Worm (Caenorhabditis elegans) whole organism, young adult: ENCODE data around the gene miz-1.

Experiments
- F55B11.4 ChIP-seq: sonication (generic microtip); optimal IDR thresholded peaks from 2 replicates; lab custom pipeline; 2016; ENCODE audit warnings: missing compliant biosample characterization, missing genetic modification characterization, borderline replicate concordance; ENCODE audit not compliant: insufficient read depth
- ama-1 ChIP-seq, 3 experiments: fragments of 150-350 bp in 1 of 3; sonication (generic microtip) in 2 of 3; optimal IDR thresholded peaks; 2 replicates each; lab custom pipeline; 2014 to 2018; ENCODE audit warnings: missing biosample characterization in 2 of 3, missing genetic modification characterization in 2 of 3, missing genetic modification reagents in 2 of 3
- attf-6 ChIP-seq: fragments of 200-800 bp; sonication (Bioruptor generic); IDR thresholded peaks from 2 replicates; pipeline ENCODE4 v1.3.6; 2022; ENCODE audit warnings: missing genetic modification reagents, missing genetic modification characterization, missing compliant biosample characterization
- ets-4 ChIP-seq: fragments of 200-800 bp; sonication (Bioruptor generic); optimal IDR thresholded peaks from 2 replicates; lab custom pipeline; 2018; ENCODE audit warnings: mild to moderate bottlenecking, missing genetic modification characterization, missing compliant biosample characterization
- gei-17 ChIP-seq: fragments of 200-800 bp; sonication (Bioruptor generic); optimal IDR thresholded peaks from 2 replicates; lab custom pipeline; 2018; ENCODE audit warnings: mild to moderate bottlenecking, missing genetic modification characterization, missing compliant biosample characterization
- lin-54 ChIP-seq: fragments of 200-800 bp; sonication (Bioruptor generic); optimal IDR thresholded peaks from 2 replicates; lab custom pipeline; 2018; ENCODE audit warnings: mild to moderate bottlenecking, missing genetic modification characterization, missing compliant biosample characterization
- nhr-90 ChIP-seq: sonication (generic microtip); optimal IDR thresholded peaks from 2 replicates; lab custom pipeline; 2016; ENCODE audit warnings: missing genotype, mild to moderate bottlenecking, missing genetic modification characterization, missing compliant biosample characterization
- pha-4 ChIP-seq: fragments of 150-350 bp; sonication (generic microtip); optimal IDR thresholded peaks from 2 replicates; lab custom pipeline; 2014; ENCODE audit warnings: missing biosample characterization, missing genetic modification reagents, missing genetic modification characterization
- rcor-1 ChIP-seq: fragments of 200-800 bp; sonication (Bioruptor generic); IDR thresholded peaks from 2 replicates; pipeline ENCODE4 v1.3.6; 2022; ENCODE audit warnings: missing genetic modification reagents, missing genetic modification characterization, missing compliant biosample characterization
- rpc-1 ChIP-seq, 2 experiments: fragments of 150-350 bp in 1 of 2; sonication (generic microtip) in 1 of 2; optimal IDR thresholded peaks; 2 replicates each; lab custom pipeline; 2014 to 2018; ENCODE audit warnings: missing biosample characterization in 1 of 2, missing genetic modification characterization in 1 of 2, missing genetic modification reagents in 1 of 2, missing genotype in 1 of 2
- snpc-4 ChIP-seq, 5 experiments: fragments of 150-350 bp in 1 of 5; sonication (generic microtip) in 4 of 5; optimal IDR thresholded peaks; 2 replicates each; lab custom pipeline; 2014 to 2018; ENCODE audit warnings: missing genetic modification characterization in 5 of 5, missing biosample characterization in 3 of 5, antibody characterized with exemption in 2 of 5, mild to moderate bottlenecking in 2 of 5, missing compliant biosample characterization in 2 of 5, missing genotype in 2 of 5, moderate library complexity in 2 of 5, missing genetic modification reagents in 1 of 5
- unc-62 ChIP-seq: fragments of 150-350 bp; optimal IDR thresholded peaks from 2 replicates; lab custom pipeline; 2014; ENCODE audit warnings: missing biosample characterization, missing genetic modification reagents, missing genetic modification characterization

- TF ChIP-seq unc-62 (no peak), attf-6 (no peak), nhr-90 (no peak), pha-4 (no peak), rpc-1 (optimal IDR thresholded peaks at IDR 0.05; lab: Kevin White, UChicago) (no peak), rpc-1 (tag; optimal IDR thresholded peaks at IDR 0.05; lab: Kevin White, UChicago) (no peak), snpc-4 (GFP tag; optimal IDR thresholded peaks at IDR 0.05; lab: Kevin White, UChicago) (no peak), snpc-4 (tag; optimal IDR thresholded peaks at IDR 0.05; lab: Kevin White, UChicago) (no peak), lin-54 (GFP tag; lab: Kevin White, UChicago) (no peak), gei-17 (GFP tag; lab: Kevin White, UChicago) (no peak), ama-1 (optimal IDR thresholded peaks at IDR 0.05; lab: Kevin White, UChicago) (no peak), ama-1 (GFP tag; optimal IDR thresholded peaks at IDR 0.05; lab: Kevin White, UChicago) (no peak), F55B11.4 (tag; lab: Kevin White, UChicago) (no peak), rcor-1 (GFP tag; lab: Robert Waterston, UW) (no peak), ets-4 (GFP tag; lab: Kevin White, UChicago) (no peak)
Observed at ce11 chrIV:10810820-10811219, 1.4 kb upstream of the miz-1 start.
